Worm (Caenorhabditis elegans) whole organism, late embryonic: ENCODE measurements around the gene krr-1.

Experiments used
- C08G9.2 ChIP-seq: sonication (generic microtip); optimal IDR thresholded peaks from 2 replicates; lab custom pipeline; 2016; ENCODE audit warnings: mild to moderate bottlenecking, missing genetic modification characterization, moderate library complexity, missing compliant biosample characterization
- K02D7.2 ChIP-seq: sonication (generic microtip); optimal IDR thresholded peaks from 2 replicates; lab custom pipeline; 2017; ENCODE audit warnings: mild to moderate bottlenecking, missing genetic modification characterization, missing compliant biosample characterization
- T23F11.4 ChIP-seq: fragments of 200-800 bp; sonication (Bioruptor generic); optimal IDR thresholded peaks from 2 replicates; lab custom pipeline; 2018; ENCODE audit warnings: mild to moderate bottlenecking, missing genetic modification characterization, missing compliant biosample characterization
- ahr-1 ChIP-seq: sonication (generic microtip); optimal IDR thresholded peaks from 2 replicates; lab custom pipeline; 2016; ENCODE audit warnings: missing genetic modification characterization, missing compliant biosample characterization
- ceh-14 ChIP-seq: sonication (generic microtip); optimal IDR thresholded peaks from 2 replicates; lab custom pipeline; 2016; ENCODE audit warnings: missing genotype, missing genetic modification characterization, missing compliant biosample characterization
- ceh-18 ChIP-seq: sonication (generic microtip); optimal IDR thresholded peaks from 2 replicates; lab custom pipeline; 2016; ENCODE audit warnings: missing genetic modification characterization, missing compliant biosample characterization
- ceh-19 ChIP-seq: fragments of 200-800 bp; sonication (Bioruptor generic); optimal IDR thresholded peaks from 2 replicates; lab custom pipeline; 2018; ENCODE audit warnings: mild to moderate bottlenecking, missing genetic modification characterization, missing compliant biosample characterization
- ceh-22 ChIP-seq: sonication (generic microtip); optimal IDR thresholded peaks from 2 replicates; lab custom pipeline; 2017; ENCODE audit warnings: missing biosample characterization, missing genetic modification characterization
- ceh-24 ChIP-seq: sonication (generic microtip); optimal IDR thresholded peaks from 2 replicates; lab custom pipeline; 2016; ENCODE audit warnings: mild to moderate bottlenecking, missing genetic modification characterization, missing compliant biosample characterization
- ceh-31 ChIP-seq: sonication (generic microtip); optimal IDR thresholded peaks from 2 replicates; lab custom pipeline; 2016; ENCODE audit warnings: missing genetic modification characterization, missing compliant biosample characterization
- ceh-34 ChIP-seq: sonication (generic microtip); optimal IDR thresholded peaks from 2 replicates; lab custom pipeline; 2016; ENCODE audit warnings: mild to moderate bottlenecking, missing genetic modification characterization, missing compliant biosample characterization
- ceh-45 ChIP-seq: fragments of 200-800 bp; sonication (Bioruptor generic); IDR thresholded peaks from 2 replicates; pipeline ENCODE4 v1.3.6; 2022; ENCODE audit warnings: missing genetic modification reagents, missing genetic modification characterization, missing compliant biosample characterization
- ceh-48 ChIP-seq: sonication (generic microtip); optimal IDR thresholded peaks from 2 replicates; lab custom pipeline; 2016; ENCODE audit warnings: missing genetic modification characterization, inconsistent platforms, missing compliant biosample characterization
- ceh-9 ChIP-seq: sonication (generic microtip); optimal IDR thresholded peaks from 2 replicates; lab custom pipeline; 2016; ENCODE audit warnings: mild to moderate bottlenecking, missing genetic modification characterization, inconsistent platforms, missing compliant biosample characterization
- dve-1 ChIP-seq: sonication (generic microtip); optimal IDR thresholded peaks from 2 replicates; lab custom pipeline; 2017; ENCODE audit warnings: antibody characterized with exemption, mild to moderate bottlenecking, missing genetic modification characterization, missing compliant biosample characterization
- ets-4 ChIP-seq: sonication (generic microtip); optimal IDR thresholded peaks from 2 replicates; lab custom pipeline; 2016; ENCODE audit warnings: missing genetic modification characterization, missing compliant biosample characterization
- eyg-1 ChIP-seq: sonication (generic microtip); optimal IDR thresholded peaks from 2 replicates; lab custom pipeline; 2016; ENCODE audit warnings: missing genotype, missing genetic modification characterization, missing compliant biosample characterization
- fkh-6 ChIP-seq: sonication (generic microtip); optimal IDR thresholded peaks from 2 replicates; lab custom pipeline; 2016; ENCODE audit warnings: missing genetic modification characterization, missing compliant biosample characterization
- gmeb-2 ChIP-seq: sonication (generic microtip); optimal IDR thresholded peaks from 2 replicates; lab custom pipeline; 2016; ENCODE audit warnings: missing genetic modification characterization, inconsistent platforms, missing compliant biosample characterization
- hlh-13 ChIP-seq: fragments of 200-800 bp; sonication (Bioruptor generic); optimal IDR thresholded peaks from 2 replicates; lab custom pipeline; 2018; ENCODE audit warnings: mild to moderate bottlenecking, missing genetic modification characterization, missing compliant biosample characterization
- hlh-15 ChIP-seq: sonication (generic microtip); optimal IDR thresholded peaks from 2 replicates; lab custom pipeline; 2016; ENCODE audit warnings: missing genetic modification characterization, missing compliant biosample characterization
- lim-6 ChIP-seq: sonication (generic microtip); optimal IDR thresholded peaks from 2 replicates; lab custom pipeline; 2016; ENCODE audit warnings: missing genetic modification characterization, missing compliant biosample characterization
- lin-11 ChIP-seq: fragments of 200-800 bp; sonication (Bioruptor generic); optimal IDR thresholded peaks from 2 replicates; lab custom pipeline; 2018; ENCODE audit warnings: mild to moderate bottlenecking, missing genetic modification characterization, missing compliant biosample characterization
- madf-2 ChIP-seq: sonication (generic microtip); optimal IDR thresholded peaks from 2 replicates; lab custom pipeline; 2017; ENCODE audit warnings: missing genetic modification characterization, missing compliant biosample characterization
- mec-3 ChIP-seq: sonication (generic microtip); optimal IDR thresholded peaks from 2 replicates; lab custom pipeline; 2016; ENCODE audit warnings: borderline replicate concordance, missing genetic modification characterization, missing compliant biosample characterization
- nfya-1 ChIP-seq: sonication (generic microtip); optimal IDR thresholded peaks from 2 replicates; lab custom pipeline; 2017; ENCODE audit warnings: missing genetic modification characterization, mild to moderate bottlenecking, missing compliant biosample characterization, antibody characterized with exemption, moderate library complexity
- npax-4 ChIP-seq: sonication (generic microtip); optimal IDR thresholded peaks from 2 replicates; lab custom pipeline; 2016; ENCODE audit warnings: missing genetic modification characterization, missing compliant biosample characterization
- odd-2 ChIP-seq: sonication (generic microtip); optimal IDR thresholded peaks from 2 replicates; lab custom pipeline; 2017; ENCODE audit warnings: antibody characterized with exemption, mild to moderate bottlenecking, missing genetic modification characterization, missing compliant biosample characterization
- pax-1 ChIP-seq: fragments of 150-350 bp; optimal IDR thresholded peaks from 2 replicates; lab custom pipeline; 2014; ENCODE audit warnings: missing biosample characterization, missing genetic modification characterization
- pha-4 ChIP-seq: fragments of 150-350 bp; optimal IDR thresholded peaks from 2 replicates; lab custom pipeline; 2018; ENCODE audit warnings: missing biosample characterization, missing genetic modification reagents, missing genetic modification characterization
- pqm-1 ChIP-seq: sonication (generic microtip); optimal IDR thresholded peaks from 2 replicates; lab custom pipeline; 2016; ENCODE audit warnings: missing genetic modification characterization, missing compliant biosample characterization
- sox-2 ChIP-seq: fragments of 200-800 bp; sonication (Bioruptor generic); IDR thresholded peaks from 2 replicates; pipeline ENCODE4 v1.3.6; 2022; ENCODE audit warnings: missing genetic modification reagents, missing genetic modification characterization, missing compliant biosample characterization
- sox-4 ChIP-seq: sonication (generic microtip); optimal IDR thresholded peaks from 2 replicates; lab custom pipeline; 2017; ENCODE audit warnings: mild to moderate bottlenecking, missing genetic modification characterization, inconsistent platforms, missing compliant biosample characterization
- tbx-7 ChIP-seq: sonication (generic microtip); optimal IDR thresholded peaks from 2 replicates; lab custom pipeline; 2016; ENCODE audit warnings: missing genotype, missing genetic modification characterization, missing compliant biosample characterization
- unc-3 ChIP-seq, 2 experiments: fragments of 200-800 bp in 1 of 2; sonication (Bioruptor generic) in 1 of 2; sonication (generic microtip) in 1 of 2; conservative IDR thresholded peaks in 1 of 2; optimal IDR thresholded peaks in 1 of 2; 2 replicates each; pipeline versions ENCODE4 v1.3.6 to Lab custom; 2016 to 2022; ENCODE audit warnings: missing compliant biosample characterization in 2 of 2, missing genetic modification characterization in 2 of 2, missing genetic modification reagents in 1 of 2
- unc-42 ChIP-seq: sonication (generic microtip); optimal IDR thresholded peaks from 2 replicates; lab custom pipeline; 2016; ENCODE audit warnings: missing genotype, missing genetic modification characterization, missing compliant biosample characterization
- unc-55 ChIP-seq: sonication (generic microtip); optimal IDR thresholded peaks from 2 replicates; lab custom pipeline; 2017; ENCODE audit warnings: missing biosample characterization, missing genetic modification reagents, missing genetic modification characterization
- unc-86 ChIP-seq: sonication (generic microtip); optimal IDR thresholded peaks from 2 replicates; lab custom pipeline; 2016; ENCODE audit warnings: missing genetic modification characterization, missing compliant biosample characterization

krr-1 gene

ce11 chrV:7199077-7199476 is 31.9 kb upstream of the krr-1 start:
- TF ChIP-seq unc-3 (GFP tag; conservative IDR thresholded peaks at IDR 0.05; lab: Robert Waterston, UW) (no peak), unc-3 (tag; optimal IDR thresholded peaks at IDR 0.05; lab: Kevin White, UChicago) (no peak), mec-3 (tag; lab: Kevin White, UChicago) (no peak), ahr-1 (tag; lab: Kevin White, UChicago) (no peak), ceh-48 (no peak), eyg-1 (no peak), ceh-19 (no peak), K02D7.2 (tag; lab: Kevin White, UChicago) (no peak), unc-42 (tag; lab: Kevin White, UChicago) (no peak), ceh-45 (GFP tag; lab: Robert Waterston, UW) (no peak), pqm-1 (tag; lab: Kevin White, UChicago) (no peak), dve-1 (tag; lab: Kevin White, UChicago) (no peak), unc-86 (tag; lab: Kevin White, UChicago) (no peak), madf-2 (tag; lab: Kevin White, UChicago) (no peak), ceh-31 (tag; lab: Kevin White, UChicago) (no peak), npax-4 (no peak), tbx-7 (tag; lab: Kevin White, UChicago) (no peak), pax-1 (no peak), ceh-22 (no peak), sox-2 (no peak), ceh-34 (tag; lab: Kevin White, UChicago) (no peak)

- TF ChIP-seq sox-4, result no peak
- TF ChIP-seq hlh-13 (GFP tag; lab: Kevin White, UChicago), result no peak
- no peak for TF ChIP-seq lin-11 (tag; lab: Kevin White, UChicago)
- no peak for TF ChIP-seq hlh-15 (tag; lab: Kevin White, UChicago)
- no peak for TF ChIP-seq gmeb-2
- no peak for TF ChIP-seq ceh-24 (tag; lab: Kevin White, UChicago)
- TF ChIP-seq ets-4 (tag; lab: Kevin White, UChicago), result no peak
- TF ChIP-seq pax-1, result no peak
Observed at ce11 chrV:7199932-7200331, 31.1 kb upstream of the krr-1 start, which contains the start of gene F09G2.1. TSS of gene F09G2.1 (plus strand) at chrV:7200232.

DNA sequence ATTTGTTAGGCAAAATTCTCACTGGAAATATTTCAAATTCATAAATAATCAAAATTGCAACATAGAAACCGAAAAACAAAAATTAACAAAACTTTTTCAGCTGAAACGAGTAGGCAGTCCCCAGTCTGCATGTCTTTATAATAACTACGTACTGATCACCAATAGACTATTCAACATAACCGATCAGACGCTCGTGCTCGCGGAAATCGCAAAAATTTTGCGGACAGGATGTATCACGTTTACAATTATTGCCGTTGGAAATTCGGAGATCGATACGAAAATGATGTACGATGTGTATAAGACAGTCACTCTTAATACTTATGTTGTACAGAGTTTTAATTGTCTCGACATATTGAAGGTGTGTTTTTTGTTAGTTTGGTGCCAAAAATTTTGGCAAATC is 29.6 kb upstream of the krr-1 start:
- TF ChIP-seq odd-2 (tag; lab: Kevin White, UChicago), result no peak
- no peak for TF ChIP-seq pqm-1 (tag; lab: Kevin White, UChicago)
- no peak for TF ChIP-seq gmeb-2
- TF ChIP-seq lim-6, result no peak
- TF ChIP-seq pha-4 (tag; lab: Kevin White, UChicago), result no peak
- no peak for TF ChIP-seq unc-55 (GFP tag; lab: Kevin White, UChicago)
- no peak for TF ChIP-seq eyg-1

DNA sequence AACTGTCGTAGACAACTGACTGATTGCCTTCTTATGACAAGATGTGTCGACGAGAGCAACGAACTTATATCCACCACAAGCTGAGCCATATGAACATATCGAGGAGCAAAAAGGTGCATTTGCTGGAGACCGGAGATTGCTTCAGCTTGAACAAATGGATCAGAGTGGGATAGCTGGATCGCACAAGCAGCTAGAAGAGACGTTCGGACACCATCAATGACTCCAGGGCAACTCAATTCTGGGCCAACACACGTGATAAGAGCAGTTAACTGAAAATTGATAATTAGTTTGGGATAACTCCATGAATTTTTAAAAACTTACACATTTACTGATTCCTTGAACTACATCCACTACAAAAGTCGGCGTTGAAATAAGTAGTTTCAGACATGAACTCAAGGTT is 22.0 kb upstream of the krr-1 start:
- TF ChIP-seq C08G9.2, result no peak

ce11 chrV:7214802-7215201 is 16.2 kb upstream of the krr-1 start, which contains the start of gene soap-1:
TSS of gene soap-1 (minus strand) at chrV:7214902.
- TF ChIP-seq T23F11.4 (GFP tag; lab: Kevin White, UChicago), result no peak

DNA sequence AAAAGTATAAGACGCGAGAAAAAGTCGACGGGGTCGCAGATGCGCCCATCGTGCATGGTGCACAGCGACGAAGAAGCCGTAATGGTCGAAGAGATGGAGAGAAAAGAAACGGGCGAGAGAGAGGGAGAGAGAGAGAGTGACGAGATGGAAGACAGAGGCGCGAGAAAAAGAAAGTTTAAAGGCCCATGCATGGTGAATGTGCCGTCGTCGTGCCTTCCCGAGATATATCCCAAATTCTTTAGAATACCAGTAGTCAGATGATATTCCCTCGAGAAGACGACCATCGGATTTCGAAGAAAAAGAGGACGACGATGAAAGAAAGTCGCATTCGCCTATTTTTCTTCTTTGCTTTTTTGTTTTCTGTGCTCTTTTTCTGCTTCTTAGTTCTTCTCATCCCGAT is 15.0 kb upstream of the krr-1 start:
- TF ChIP-seq unc-42 (tag; lab: Kevin White, UChicago), result peak; percentile 23
- peak; percentile 4 for TF ChIP-seq ceh-18
- no peak for TF ChIP-seq ceh-14 (tag; lab: Kevin White, UChicago)
- no peak for TF ChIP-seq ceh-9 (tag; lab: Kevin White, UChicago)
- TF ChIP-seq nfya-1, result no peak
- TF ChIP-seq dve-1 (tag; lab: Kevin White, UChicago), result no peak
- TF ChIP-seq fkh-6 (tag; lab: Kevin White, UChicago), result no peak
- TF ChIP-seq ceh-31 (tag; lab: Kevin White, UChicago), result peak; percentile 5
